Worm (Caenorhabditis elegans) whole organism, late embryonic: ENCODE data around the gene dmsr-1.

Experiments used
- C08G9.2 ChIP-seq: sonication (generic microtip); optimal IDR thresholded peaks from 2 replicates; lab custom pipeline; 2016; ENCODE audit warnings: mild to moderate bottlenecking, missing genetic modification characterization, moderate library complexity, missing compliant biosample characterization
- F13H6.1 ChIP-seq: sonication (generic microtip); optimal IDR thresholded peaks from 2 replicates; lab custom pipeline; 2016; ENCODE audit warnings: missing genetic modification characterization, missing compliant biosample characterization
- T23F11.4 ChIP-seq: fragments of 200-800 bp; sonication (Bioruptor generic); optimal IDR thresholded peaks from 2 replicates; lab custom pipeline; 2018; ENCODE audit warnings: mild to moderate bottlenecking, missing genetic modification characterization, missing compliant biosample characterization
- Y22D7AL.16 ChIP-seq: sonication (generic microtip); optimal IDR thresholded peaks from 2 replicates; lab custom pipeline; 2016; ENCODE audit warnings: missing genetic modification characterization, missing compliant biosample characterization
- ama-1 ChIP-seq: fragments of 150-350 bp; optimal IDR thresholded peaks from 2 replicates; lab custom pipeline; 2014
- ceh-34 ChIP-seq: sonication (generic microtip); optimal IDR thresholded peaks from 2 replicates; lab custom pipeline; 2016; ENCODE audit warnings: mild to moderate bottlenecking, missing genetic modification characterization, missing compliant biosample characterization
- ceh-45 ChIP-seq: fragments of 200-800 bp; sonication (Bioruptor generic); IDR thresholded peaks from 2 replicates; pipeline ENCODE4 v1.3.6; 2022; ENCODE audit warnings: missing genetic modification reagents, missing genetic modification characterization, missing compliant biosample characterization
- che-1 ChIP-seq: sonication (generic microtip); optimal IDR thresholded peaks from 2 replicates; lab custom pipeline; 2016; ENCODE audit warnings: mild to moderate bottlenecking, missing genetic modification characterization, missing compliant biosample characterization
- dve-1 ChIP-seq: sonication (generic microtip); optimal IDR thresholded peaks from 2 replicates; lab custom pipeline; 2017; ENCODE audit warnings: antibody characterized with exemption, mild to moderate bottlenecking, missing genetic modification characterization, missing compliant biosample characterization
- elt-2 ChIP-seq: sonication (generic microtip); optimal IDR thresholded peaks from 2 replicates; lab custom pipeline; 2016; ENCODE audit warnings: missing genetic modification reagents, missing genetic modification characterization, missing compliant biosample characterization
- ets-4 ChIP-seq: sonication (generic microtip); optimal IDR thresholded peaks from 2 replicates; lab custom pipeline; 2016; ENCODE audit warnings: missing genetic modification characterization, missing compliant biosample characterization
- fkh-10 ChIP-seq: fragments of 150-350 bp; optimal IDR thresholded peaks from 2 replicates; lab custom pipeline; 2014; ENCODE audit warnings: missing biosample characterization, missing genetic modification reagents, missing genetic modification characterization
- gmeb-2 ChIP-seq: sonication (generic microtip); optimal IDR thresholded peaks from 2 replicates; lab custom pipeline; 2016; ENCODE audit warnings: missing genetic modification characterization, inconsistent platforms, missing compliant biosample characterization
- hlh-13 ChIP-seq: fragments of 200-800 bp; sonication (Bioruptor generic); optimal IDR thresholded peaks from 2 replicates; lab custom pipeline; 2018; ENCODE audit warnings: mild to moderate bottlenecking, missing genetic modification characterization, missing compliant biosample characterization
- hlh-6 ChIP-seq: sonication (generic microtip); optimal IDR thresholded peaks from 2 replicates; lab custom pipeline; 2016; ENCODE audit warnings: missing genotype, missing genetic modification characterization, missing compliant biosample characterization
- madf-2 ChIP-seq: sonication (generic microtip); optimal IDR thresholded peaks from 2 replicates; lab custom pipeline; 2017; ENCODE audit warnings: missing genetic modification characterization, missing compliant biosample characterization
- mec-3 ChIP-seq: sonication (generic microtip); optimal IDR thresholded peaks from 2 replicates; lab custom pipeline; 2016; ENCODE audit warnings: borderline replicate concordance, missing genetic modification characterization, missing compliant biosample characterization
- nfya-1 ChIP-seq: sonication (generic microtip); optimal IDR thresholded peaks from 2 replicates; lab custom pipeline; 2017; ENCODE audit warnings: missing genetic modification characterization, mild to moderate bottlenecking, missing compliant biosample characterization, antibody characterized with exemption, moderate library complexity
- npax-4 ChIP-seq: sonication (generic microtip); optimal IDR thresholded peaks from 2 replicates; lab custom pipeline; 2016; ENCODE audit warnings: missing genetic modification characterization, missing compliant biosample characterization
- odd-2 ChIP-seq: sonication (generic microtip); optimal IDR thresholded peaks from 2 replicates; lab custom pipeline; 2017; ENCODE audit warnings: antibody characterized with exemption, mild to moderate bottlenecking, missing genetic modification characterization, missing compliant biosample characterization
- pat-9 ChIP-seq: fragments of 200-800 bp; sonication (Bioruptor generic); optimal IDR thresholded peaks from 2 replicates; lab custom pipeline; 2018; ENCODE audit warnings: mild to moderate bottlenecking, missing genetic modification characterization, moderate library complexity, missing compliant biosample characterization
- pax-1 ChIP-seq: fragments of 150-350 bp; optimal IDR thresholded peaks from 2 replicates; lab custom pipeline; 2014; ENCODE audit warnings: missing biosample characterization, missing genetic modification characterization
- pha-4 ChIP-seq: fragments of 150-350 bp; optimal IDR thresholded peaks from 2 replicates; lab custom pipeline; 2018; ENCODE audit warnings: missing biosample characterization, missing genetic modification reagents, missing genetic modification characterization
- pqm-1 ChIP-seq: sonication (generic microtip); optimal IDR thresholded peaks from 2 replicates; lab custom pipeline; 2016; ENCODE audit warnings: missing genetic modification characterization, missing compliant biosample characterization
- rnt-1 ChIP-seq: sonication (generic microtip); optimal IDR thresholded peaks from 2 replicates; lab custom pipeline; 2016; ENCODE audit warnings: missing genetic modification characterization, missing compliant biosample characterization
- sox-2 ChIP-seq: fragments of 200-800 bp; sonication (Bioruptor generic); IDR thresholded peaks from 2 replicates; pipeline ENCODE4 v1.3.6; 2022; ENCODE audit warnings: missing genetic modification reagents, missing genetic modification characterization, missing compliant biosample characterization
- sox-4 ChIP-seq: sonication (generic microtip); optimal IDR thresholded peaks from 2 replicates; lab custom pipeline; 2017; ENCODE audit warnings: mild to moderate bottlenecking, missing genetic modification characterization, inconsistent platforms, missing compliant biosample characterization
- tbx-7 ChIP-seq: sonication (generic microtip); optimal IDR thresholded peaks from 2 replicates; lab custom pipeline; 2016; ENCODE audit warnings: missing genotype, missing genetic modification characterization, missing compliant biosample characterization
- unc-3 ChIP-seq, 2 experiments: fragments of 200-800 bp in 1 of 2; sonication (Bioruptor generic) in 1 of 2; sonication (generic microtip) in 1 of 2; conservative IDR thresholded peaks in 1 of 2; optimal IDR thresholded peaks in 1 of 2; 2 replicates each; pipeline versions ENCODE4 v1.3.6 to Lab custom; 2016 to 2022; ENCODE audit warnings: missing compliant biosample characterization in 2 of 2, missing genetic modification characterization in 2 of 2, missing genetic modification reagents in 1 of 2
- unc-55 ChIP-seq: sonication (generic microtip); optimal IDR thresholded peaks from 2 replicates; lab custom pipeline; 2017; ENCODE audit warnings: missing biosample characterization, missing genetic modification reagents, missing genetic modification characterization
- unc-86 ChIP-seq: sonication (generic microtip); optimal IDR thresholded peaks from 2 replicates; lab custom pipeline; 2016; ENCODE audit warnings: missing genetic modification characterization, missing compliant biosample characterization

The dmsr-1 gene

ce11 chrV:11403059-11403458, 35.5 kb upstream of the dmsr-1 start:
- TF ChIP-seq unc-86 (tag; lab: Kevin White, UChicago) (no peak), elt-2 (tag; lab: Kevin White, UChicago) (peak; percentile 90), rnt-1 (tag; lab: Kevin White, UChicago) (no peak), che-1 (tag; lab: Kevin White, UChicago) (no peak), C08G9.2 (tag; lab: Kevin White, UChicago) (no peak), gmeb-2 (no peak), odd-2 (no peak)
- TF ChIP-seq, all 69 proteins: peak for 1

- no peak for TF ChIP-seq pha-4 (tag; lab: Kevin White, UChicago)
- no peak for TF ChIP-seq pat-9
- no peak for TF ChIP-seq sox-2 (GFP tag; lab: Robert Waterston, UW)
- no peak for TF ChIP-seq ama-1 (lab: Kevin White, UChicago)
- TF ChIP-seq elt-2 (tag; lab: Kevin White, UChicago): peak; percentile 93
- TF ChIP-seq rnt-1 (tag; lab: Kevin White, UChicago): no peak
- no peak for TF ChIP-seq madf-2 (tag; lab: Kevin White, UChicago)
- no peak for TF ChIP-seq pqm-1 (tag; lab: Kevin White, UChicago)
These were observed 34.9 kb upstream of the dmsr-1 start for ce11 chrV:11403702-11404101.

ce11 chrV:11407251-11407650, 31.3 kb upstream of the dmsr-1 start, which contains the start of gene K03B8.6:
TSS of gene K03B8.6 (plus strand) at chrV:11407584.
- no peak for TF ChIP-seq nfya-1 (tag; lab: Kevin White, UChicago)
- TF ChIP-seq F13H6.1 (tag; lab: Kevin White, UChicago): no peak
- no peak for TF ChIP-seq T23F11.4 (GFP tag; lab: Kevin White, UChicago)
- no peak for TF ChIP-seq pat-9
- TF ChIP-seq mec-3: no peak
- TF ChIP-seq elt-2 (tag; lab: Kevin White, UChicago): no peak

- TF ChIP-seq unc-3 (GFP tag; conservative IDR thresholded peaks at IDR 0.05; lab: Robert Waterston, UW) (no peak), unc-3 (tag; optimal IDR thresholded peaks at IDR 0.05; lab: Kevin White, UChicago) (no peak), ceh-45 (GFP tag; lab: Robert Waterston, UW) (no peak), ets-4 (no peak), unc-55 (GFP tag; lab: Kevin White, UChicago) (no peak), pqm-1 (tag; lab: Kevin White, UChicago) (no peak), C08G9.2 (tag; lab: Kevin White, UChicago) (no peak), che-1 (tag; lab: Kevin White, UChicago) (no peak), fkh-10 (GFP tag; lab: Kevin White, UChicago) (no peak), tbx-7 (tag; lab: Kevin White, UChicago) (no peak), sox-4 (tag; lab: Kevin White, UChicago) (no peak), F13H6.1 (tag; lab: Kevin White, UChicago) (no peak), hlh-13 (GFP tag; lab: Kevin White, UChicago) (no peak), npax-4 (tag; lab: Kevin White, UChicago) (no peak), hlh-6 (tag; lab: Kevin White, UChicago) (no peak)
These were observed 27.5 kb upstream of the dmsr-1 start, which contains the start of the genes K03B8.8 and grl-3 for ce11 chrV:11410902-11411561. TSS of gene K03B8.8 (minus strand) at chrV:11411002. TSS of gene grl-3 (plus strand) at chrV:11411511.

ce11 chrV:11412125-11412524, 26.4 kb upstream of the dmsr-1 start:
- TF ChIP-seq ceh-34 (tag; lab: Kevin White, UChicago) (no peak), elt-2 (tag; lab: Kevin White, UChicago) (peak; percentile 63), dve-1 (tag; lab: Kevin White, UChicago) (no peak), Y22D7AL.16 (tag; lab: Kevin White, UChicago) (no peak), pax-1 (tag; lab: Kevin White, UChicago) (no peak)
- TF ChIP-seq, all 69 proteins: peak for 1
